Worm (Caenorhabditis elegans) whole organism, L4 larva: ENCODE data around the gene rig-3.
"Not testable (repeated sequence)": the region's sequence is repeated elsewhere in the genome, so short reads cannot be mapped to it uniquely, and the experiment has no call there.

Source experiments
- T26A8.4 ChIP-seq: fragments of 200-800 bp; sonication (Bioruptor generic); IDR thresholded peaks from 2 replicates; pipeline ENCODE4 v1.3.6; 2022; ENCODE audit warnings: missing genetic modification characterization, missing compliant biosample characterization
- ZK546.5 ChIP-seq, 2 experiments: sonication (generic microtip); optimal IDR thresholded peaks; 2 replicates each; lab custom pipeline; 2017; ENCODE audit warnings: missing biosample characterization in 2 of 2, missing genetic modification characterization in 2 of 2
- aha-1 ChIP-seq: fragments of 150-350 bp; peaks from one replicate; lab custom pipeline; 2014; ENCODE audit warnings: missing biosample characterization, missing genetic modification characterization
- aly-2 ChIP-seq: sonication (generic microtip); optimal IDR thresholded peaks from 2 replicates; lab custom pipeline; 2018; ENCODE audit warnings: missing biosample characterization, missing genetic modification characterization
- ama-1 ChIP-seq: fragments of 150-350 bp; optimal IDR thresholded peaks from 2 replicates; lab custom pipeline; 2014; ENCODE audit warnings: inconsistent platforms, mixed read lengths
- ceh-20 ChIP-seq: fragments of 200-800 bp; sonication (Bioruptor generic); IDR thresholded peaks from 2 replicates; pipeline ENCODE4 v1.3.6; 2022; ENCODE audit warnings: missing genetic modification reagents, missing genetic modification characterization, missing compliant biosample characterization
- ces-1 ChIP-seq: fragments of 150-350 bp; sonication (generic microtip); optimal IDR thresholded peaks from 4 replicates; lab custom pipeline; 2014; ENCODE audit warnings: missing biosample characterization, missing genetic modification reagents, missing genetic modification characterization
- egl-27 ChIP-seq: sonication (generic microtip); optimal IDR thresholded peaks from 3 replicates; lab custom pipeline; 2017; ENCODE audit warnings: missing biosample characterization, missing genetic modification reagents, missing genetic modification characterization
- lin-13 ChIP-seq: fragments of 150-350 bp; optimal IDR thresholded peaks from 2 replicates; lab custom pipeline; 2014; ENCODE audit warnings: missing biosample characterization, missing genetic modification reagents, missing genetic modification characterization
- mep-1 ChIP-seq: fragments of 150-350 bp; sonication (generic microtip); optimal IDR thresholded peaks from 3 replicates; lab custom pipeline; 2014; ENCODE audit warnings: missing biosample characterization, missing genetic modification characterization
- mxl-3 ChIP-seq: fragments of 200-800 bp; sonication (Bioruptor generic); optimal IDR thresholded peaks from 2 replicates; lab custom pipeline; 2018; ENCODE audit warnings: mild to moderate bottlenecking, missing genetic modification characterization, missing compliant biosample characterization
- nhr-111 ChIP-seq: fragments of 200-800 bp; sonication (Bioruptor generic); optimal IDR thresholded peaks from 2 replicates; lab custom pipeline; 2018; ENCODE audit warnings: mild to moderate bottlenecking, missing genetic modification characterization, missing compliant biosample characterization
- nhr-6 ChIP-seq: fragments of 150-350 bp; optimal IDR thresholded peaks from 2 replicates; lab custom pipeline; 2014; ENCODE audit warnings: missing biosample characterization, missing genetic modification characterization

DNA sequence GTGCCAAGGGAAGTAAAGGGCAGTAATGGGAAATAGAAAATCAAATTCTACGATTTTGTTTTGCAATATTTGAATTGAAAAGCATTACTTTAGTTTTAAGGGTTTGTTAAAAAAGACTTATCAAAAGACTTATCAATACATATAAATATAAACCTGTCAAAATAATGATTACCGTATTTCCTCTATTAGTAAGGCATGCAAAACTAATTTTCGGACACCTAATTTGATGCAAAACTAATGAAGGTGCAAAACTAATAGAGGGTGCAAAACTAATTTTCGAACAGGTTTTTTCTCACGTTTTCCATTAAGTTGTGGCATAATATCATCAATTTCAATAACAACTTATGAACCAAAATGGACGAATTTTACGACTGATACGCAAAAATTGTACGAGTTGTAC is 28.4 kb downstream of the rig-3 start, which contains the start of gene F41C6.6:
- TF ChIP-seq mep-1 (tag; lab: Kevin White, UChicago); T26A8.4 (GFP tag; lab: Robert Waterston, UW); ZK546.5 (tag; optimal IDR thresholded peaks at IDR 0.05; lab: Kevin White, UChicago); aly-2; mxl-3 (GFP tag; lab: Kevin White, UChicago); aha-1 (tag; lab: Kevin White, UChicago); ama-1 (lab: Kevin White, UChicago); egl-27 (tag; lab: Kevin White, UChicago); ces-1 (GFP tag; lab: Kevin White, UChicago); nhr-111; lin-13 (GFP tag; lab: Kevin White, UChicago); ceh-20 (GFP tag; lab: Robert Waterston, UW); nhr-6: not testable (repeated sequence)
